Worm (Caenorhabditis elegans) whole organism, L4 larva: ENCODE data around the gene pie-1.

Source experiments
- Y105C5A.15 ChIP-seq: fragments of 200-800 bp; sonication (Bioruptor generic); IDR thresholded peaks from 2 replicates; pipeline ENCODE4 v1.3.6; 2022; ENCODE audit warnings: missing genetic modification characterization, missing compliant biosample characterization
- cey-2 ChIP-seq: sonication (generic microtip); optimal IDR thresholded peaks from 3 replicates; lab custom pipeline; 2017; ENCODE audit warnings: missing genetic modification characterization, mild to moderate bottlenecking, missing compliant biosample characterization, antibody characterized with exemption, borderline replicate concordance; ENCODE audit not compliant: insufficient read depth
- hlh-11 ChIP-seq: fragments of 200-800 bp; sonication (Bioruptor generic); optimal IDR thresholded peaks from 2 replicates; lab custom pipeline; 2018; ENCODE audit warnings: mild to moderate bottlenecking, missing genetic modification characterization, missing compliant biosample characterization
- jun-1 ChIP-seq: fragments of 150-350 bp; optimal IDR thresholded peaks from 2 replicates; lab custom pipeline; 2014; ENCODE audit warnings: missing biosample characterization, missing genetic modification reagents, missing genetic modification characterization
- nhr-102 ChIP-seq: sonication (generic microtip); optimal IDR thresholded peaks from 2 replicates; lab custom pipeline; 2016; ENCODE audit warnings: mild to moderate bottlenecking, missing genetic modification characterization, moderate library complexity, missing compliant biosample characterization
- nhr-237 ChIP-seq: sonication (generic microtip); optimal IDR thresholded peaks from 2 replicates; lab custom pipeline; 2017; ENCODE audit warnings: missing biosample characterization, missing genetic modification characterization
- nhr-28 ChIP-seq: fragments of 150-350 bp; optimal IDR thresholded peaks from 2 replicates; lab custom pipeline; 2014; ENCODE audit warnings: missing biosample characterization, missing genetic modification characterization

DNA sequence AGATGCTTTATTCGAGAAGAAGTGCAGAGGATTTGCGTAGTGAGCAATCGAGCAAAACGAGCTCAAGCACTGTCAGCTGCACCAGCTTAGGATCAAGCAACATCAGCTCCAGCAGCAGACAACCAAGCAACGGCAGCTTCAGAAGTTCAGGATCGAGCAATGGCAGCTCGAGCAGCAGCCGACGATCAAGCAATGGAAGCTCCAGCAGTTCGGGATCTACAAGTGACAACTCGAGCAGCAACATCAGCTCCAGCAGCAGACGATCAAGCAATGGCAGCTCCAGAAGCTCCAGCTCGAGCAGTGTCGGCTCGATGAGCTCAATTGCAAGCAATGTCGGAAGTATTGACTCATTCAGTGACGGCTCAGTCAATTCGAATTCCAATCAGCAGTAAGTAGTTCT lies 12.4 kb downstream of the pie-1 start:
- no peak for TF ChIP-seq nhr-28
- no peak for TF ChIP-seq hlh-11 (tag; lab: Kevin White, UChicago)
- TF ChIP-seq nhr-102 (tag; lab: Kevin White, UChicago), result no peak
- TF ChIP-seq Y105C5A.15 (GFP tag; lab: Robert Waterston, UW), result no peak
- TF ChIP-seq jun-1, result no peak
- no peak for TF ChIP-seq cey-2 (tag; lab: Kevin White, UChicago)
- no peak for TF ChIP-seq nhr-237 (tag; lab: Kevin White, UChicago)
